Fruit fly (Drosophila melanogaster) whole organism, embryonic: ENCODE results near the gene CG42577.
A peak's percentile ranks its signal among the peaks of the same experiment; 100 is the strongest.

ENCODE experiments used
- Blimp-1 ChIP-seq: fragments of 200-800 bp; sonication (Bioruptor generic); optimal IDR thresholded peaks from 3 replicates; lab custom pipeline; 2018; ENCODE audit warnings: missing biosample characterization, missing genetic modification characterization, mild to moderate bottlenecking, moderate library complexity, missing genetic modification reagents
- BtbVII ChIP-seq: fragments of 200-800 bp; sonication (Bioruptor generic); optimal IDR thresholded peaks from 3 replicates; lab custom pipeline; 2017; ENCODE audit warnings: missing biosample characterization, mild to moderate bottlenecking, missing genetic modification characterization
- CG10959 ChIP-seq: fragments of 200-800 bp; sonication (Bioruptor generic); IDR thresholded peaks from 2 replicates; pipeline ENCODE4 v1.3.6; 2022; ENCODE audit warnings: missing biosample characterization, missing genetic modification characterization
- CG11398 ChIP-seq: fragments of 200-800 bp; sonication (Bioruptor generic); optimal IDR thresholded peaks from 2 replicates; lab custom pipeline; 2016; ENCODE audit warnings: missing biosample characterization, missing genetic modification characterization
- CG11504 ChIP-seq: fragments of 200-800 bp; sonication (Bioruptor generic); optimal IDR thresholded peaks from 3 replicates; lab custom pipeline; 2019; ENCODE audit warnings: missing biosample characterization, mild to moderate bottlenecking, missing genetic modification characterization, moderate library complexity
- CG1233 ChIP-seq: fragments of 200-800 bp; sonication (Bioruptor generic); optimal IDR thresholded peaks from 4 replicates; lab custom pipeline; 2018; ENCODE audit warnings: missing biosample characterization, mild to moderate bottlenecking, missing genetic modification characterization
- CG12769 ChIP-seq: fragments of 200-800 bp; sonication (Bioruptor generic); optimal IDR thresholded peaks from 2 replicates; lab custom pipeline; 2019; ENCODE audit warnings: missing biosample characterization, mild to moderate bottlenecking, missing genetic modification characterization, moderate library complexity
- CG13894 ChIP-seq: fragments of 200-800 bp; sonication (Bioruptor generic); optimal IDR thresholded peaks from 3 replicates; lab custom pipeline; 2018; ENCODE audit warnings: missing biosample characterization, mild to moderate bottlenecking, missing genetic modification characterization, moderate library complexity
- CG15514 ChIP-seq: fragments of 200-800 bp; sonication (Bioruptor generic); optimal IDR thresholded peaks from 3 replicates; lab custom pipeline; 2017; ENCODE audit warnings: missing biosample characterization, missing genetic modification characterization, mild to moderate bottlenecking, moderate library complexity, missing genetic modification reagents
- CG1647 ChIP-seq: fragments of 200-800 bp; sonication (Bioruptor generic); optimal IDR thresholded peaks from 3 replicates; lab custom pipeline; 2016; ENCODE audit warnings: missing biosample characterization, missing genetic modification characterization
- CG17802 ChIP-seq: fragments of 200-800 bp; sonication (Bioruptor generic); optimal IDR thresholded peaks from 2 replicates; lab custom pipeline; 2018; ENCODE audit warnings: missing biosample characterization, mild to moderate bottlenecking, missing genetic modification characterization, moderate library complexity
- CG18619 ChIP-seq: fragments of 200-800 bp; sonication (Bioruptor generic); optimal IDR thresholded peaks from 3 replicates; lab custom pipeline; 2017; ENCODE audit warnings: missing biosample characterization, mild to moderate bottlenecking, missing genetic modification characterization
- CG2116 ChIP-seq: fragments of 200-800 bp; sonication (Bioruptor generic); optimal IDR thresholded peaks from 3 replicates; lab custom pipeline; 2018; ENCODE audit warnings: missing biosample characterization, mild to moderate bottlenecking, missing genetic modification characterization
- CG2678 ChIP-seq: fragments of 200-800 bp; sonication (Bioruptor generic); optimal IDR thresholded peaks from 3 replicates; lab custom pipeline; 2019; ENCODE audit warnings: missing biosample characterization, mild to moderate bottlenecking, missing genetic modification characterization, moderate library complexity
- CG2875 ChIP-seq: fragments of 200-800 bp; sonication (Bioruptor generic); optimal IDR thresholded peaks from 2 replicates; lab custom pipeline; 2017; ENCODE audit warnings: missing biosample characterization, mild to moderate bottlenecking, missing genetic modification characterization, missing genetic modification reagents
- CG32767 ChIP-seq: fragments of 200-800 bp; sonication (Bioruptor generic); IDR thresholded peaks from 2 replicates; pipeline ENCODE4 v1.3.6; 2022; ENCODE audit warnings: missing biosample characterization, missing genetic modification characterization
- CG3407 ChIP-seq: fragments of 200-800 bp; sonication (Bioruptor generic); optimal IDR thresholded peaks from 2 replicates; lab custom pipeline; 2018; ENCODE audit warnings: missing biosample characterization, mild to moderate bottlenecking, missing genetic modification characterization
- CG34422 ChIP-seq: fragments of 200-800 bp; sonication (Bioruptor generic); IDR thresholded peaks from 3 replicates; pipeline ENCODE4 v1.3.6; 2022; ENCODE audit warnings: missing biosample characterization, missing genetic modification characterization
- CG4424 ChIP-seq: fragments of 200-800 bp; sonication (Bioruptor generic); optimal IDR thresholded peaks from 3 replicates; lab custom pipeline; 2016; ENCODE audit warnings: missing biosample characterization, missing genetic modification characterization
- CG5953 ChIP-seq: fragments of 200-800 bp; sonication (Bioruptor generic); IDR thresholded peaks from 2 replicates; pipeline ENCODE4 v1.3.6; 2022; ENCODE audit warnings: missing biosample characterization, missing genetic modification characterization
- CG7987 ChIP-seq: fragments of 200-800 bp; sonication (Bioruptor generic); optimal IDR thresholded peaks from 2 replicates; lab custom pipeline; 2018; ENCODE audit warnings: missing biosample characterization, mild to moderate bottlenecking, missing genetic modification characterization, moderate library complexity
- CTCF ChIP-seq: fragments of 200-800 bp; sonication (Bioruptor generic); optimal IDR thresholded peaks from 2 replicates; lab custom pipeline; 2017; ENCODE audit warnings: missing biosample characterization, mild to moderate bottlenecking, missing genetic modification characterization, moderate library complexity
- Camta ChIP-seq: fragments of 200-800 bp; sonication (Bioruptor generic); optimal IDR thresholded peaks from 2 replicates; lab custom pipeline; 2016; ENCODE audit warnings: missing biosample characterization, missing genetic modification characterization
- Dbx ChIP-seq: fragments of 200-800 bp; sonication (Bioruptor generic); IDR thresholded peaks from 3 replicates; pipeline ENCODE4 v1.3.6; 2022; ENCODE audit warnings: missing biosample characterization, missing genetic modification characterization
- Doc2 ChIP-seq: fragments of 200-800 bp; sonication (Bioruptor generic); IDR thresholded peaks from 2 replicates; pipeline ENCODE4 v1.3.6; 2022; ENCODE audit warnings: missing biosample characterization, missing genetic modification characterization
- Ets97D ChIP-seq: fragments of 200-800 bp; sonication (Bioruptor generic); optimal IDR thresholded peaks from 3 replicates; lab custom pipeline; 2016; ENCODE audit warnings: missing biosample characterization, missing genetic modification characterization
- Fer1 ChIP-seq: fragments of 200-800 bp; sonication (Bioruptor generic); optimal IDR thresholded peaks from 2 replicates; lab custom pipeline; 2017; ENCODE audit warnings: missing biosample characterization, mild to moderate bottlenecking, missing genetic modification characterization
- NFAT ChIP-seq: fragments of 200-800 bp; sonication (Bioruptor generic); IDR thresholded peaks from 2 replicates; pipeline ENCODE4 v1.3.6; 2022; ENCODE audit warnings: missing biosample characterization, missing genetic modification characterization
- Nf-YB ChIP-seq: fragments of 200-800 bp; sonication (Bioruptor generic); optimal IDR thresholded peaks from 3 replicates; lab custom pipeline; 2019; ENCODE audit warnings: missing biosample characterization, mild to moderate bottlenecking, missing genetic modification characterization, moderate library complexity
- Optix ChIP-seq: fragments of 200-800 bp; sonication (Bioruptor generic); IDR thresholded peaks from 3 replicates; pipeline ENCODE4 v1.3.6; 2022; ENCODE audit warnings: missing biosample characterization, missing genetic modification characterization
- abd-A ChIP-seq: fragments of 200-800 bp; sonication (Bioruptor generic); optimal IDR thresholded peaks from 3 replicates; lab custom pipeline; 2019; ENCODE audit warnings: missing biosample characterization, mild to moderate bottlenecking, missing genetic modification characterization, moderate library complexity
- ap ChIP-seq: fragments of 200-800 bp; sonication (Bioruptor generic); IDR thresholded peaks from 2 replicates; pipeline ENCODE4 v1.3.6; 2022; ENCODE audit warnings: missing biosample characterization, missing genetic modification characterization
- ato ChIP-seq: fragments of 200-800 bp; sonication (Bioruptor generic); IDR thresholded peaks from 2 replicates; pipeline ENCODE4 v1.3.6; 2022; ENCODE audit warnings: missing biosample characterization, missing genetic modification characterization; ENCODE audit not compliant: partially characterized antibody
- az2 ChIP-seq: fragments of 200-800 bp; sonication (Bioruptor generic); optimal IDR thresholded peaks from 3 replicates; lab custom pipeline; 2016; ENCODE audit warnings: missing biosample characterization, missing genetic modification characterization
- bab2 ChIP-seq: fragments of 200-800 bp; sonication (Bioruptor generic); optimal IDR thresholded peaks from 2 replicates; lab custom pipeline; 2016; ENCODE audit warnings: missing biosample characterization, missing genetic modification characterization
- crol ChIP-seq: fragments of 200-800 bp; sonication (Bioruptor generic); IDR thresholded peaks from 2 replicates; pipeline ENCODE4 v1.3.6; 2022; ENCODE audit warnings: missing biosample characterization, missing genetic modification characterization
- dmrt99B ChIP-seq: fragments of 200-800 bp; sonication (Bioruptor generic); optimal IDR thresholded peaks from 2 replicates; lab custom pipeline; 2018; ENCODE audit warnings: missing biosample characterization, mild to moderate bottlenecking, missing genetic modification characterization, moderate library complexity
- gro ChIP-seq: fragments of 200-800 bp; sonication (Bioruptor generic); optimal IDR thresholded peaks from 2 replicates; lab custom pipeline; 2016; ENCODE audit warnings: missing biosample characterization, missing genetic modification characterization
- her ChIP-seq: fragments of 200-800 bp; sonication (Bioruptor generic); optimal IDR thresholded peaks from 2 replicates; lab custom pipeline; 2016; ENCODE audit warnings: missing biosample characterization, missing genetic modification characterization
- ind ChIP-seq: fragments of 200-800 bp; sonication (Bioruptor generic); optimal IDR thresholded peaks from 3 replicates; lab custom pipeline; 2016; ENCODE audit warnings: missing biosample characterization, missing genetic modification characterization
- lmd ChIP-seq: fragments of 200-800 bp; sonication (Bioruptor generic); IDR thresholded peaks from 2 replicates; pipeline ENCODE4 v1.3.6; 2022; ENCODE audit warnings: missing biosample characterization, missing genetic modification characterization
- oc ChIP-seq: fragments of 200-800 bp; sonication (Bioruptor generic); optimal IDR thresholded peaks from 2 replicates; lab custom pipeline; 2018; ENCODE audit warnings: missing biosample characterization, mild to moderate bottlenecking, missing genetic modification characterization, moderate library complexity
- onecut ChIP-seq: fragments of 200-800 bp; sonication (Bioruptor generic); IDR thresholded peaks from 2 replicates; pipeline ENCODE4 v1.3.6; 2022; ENCODE audit warnings: missing biosample characterization, missing genetic modification characterization
- phol ChIP-seq: fragments of 200-800 bp; sonication (Bioruptor generic); optimal IDR thresholded peaks from 3 replicates; lab custom pipeline; 2018; ENCODE audit warnings: missing biosample characterization, mild to moderate bottlenecking, missing genetic modification characterization, moderate library complexity
- ro ChIP-seq: fragments of 200-800 bp; sonication (Bioruptor generic); IDR thresholded peaks from 2 replicates; pipeline ENCODE4 v1.3.6; 2022; ENCODE audit warnings: missing biosample characterization, missing genetic modification characterization
- sd ChIP-seq: fragments of 200-800 bp; sonication (Bioruptor generic); optimal IDR thresholded peaks from 3 replicates; lab custom pipeline; 2018; ENCODE audit warnings: missing biosample characterization, mild to moderate bottlenecking, missing genetic modification characterization, moderate library complexity
- sima ChIP-seq: fragments of 200-800 bp; sonication (Bioruptor generic); optimal IDR thresholded peaks from 2 replicates; lab custom pipeline; 2016; ENCODE audit warnings: missing biosample characterization, missing genetic modification characterization
- stc ChIP-seq: fragments of 200-800 bp; sonication (Bioruptor generic); IDR thresholded peaks from 2 replicates; pipeline ENCODE4 v1.3.6; 2022; ENCODE audit warnings: missing biosample characterization, missing genetic modification characterization
- twi ChIP-seq: fragments of 200-800 bp; optimal IDR thresholded peaks from 2 replicates; lab custom pipeline; 2019; ENCODE audit warnings: missing biosample characterization, mild to moderate bottlenecking, missing genetic modification characterization, moderate library complexity
- vvl ChIP-seq: fragments of 200-800 bp; sonication (Bioruptor generic); IDR thresholded peaks from 2 replicates; pipeline ENCODE4 v1.3.6; 2022; ENCODE audit warnings: missing biosample characterization, missing genetic modification characterization

Gene CG42577

dm6 chrX:20237914-20238313 is 21.1 kb upstream of the CG42577 start (continued):
- TF ChIP-seq sima (GFP tag; lab: Kevin White, UChicago) (no peak), Fer1 (no peak), crol (peak; percentile 64), CG5953 (no peak), CG11504 (tag; lab: Kevin White, UChicago) (no peak), ato (GFP tag; lab: Robert Waterston, UW) (no peak), Nf-YB (no peak), CG12769 (peak; percentile 89), Blimp-1 (GFP tag; lab: Kevin White, UChicago) (peak; percentile 80), CG13894 (peak; percentile 94), abd-A (tag; lab: Kevin White, UChicago) (peak; percentile 91), Ets97D (GFP tag; lab: Kevin White, UChicago) (no peak), sd (tag; lab: Kevin White, UChicago) (peak; percentile 2), NFAT (no peak), her (GFP tag; lab: Kevin White, UChicago) (no peak), CG34422 (GFP tag; lab: Robert Waterston, UW) (no peak), CG32767 (GFP tag; lab: Robert Waterston, UW) (no peak), CG18619 (GFP tag; lab: Kevin White, UChicago) (no peak), CG17802 (tag; lab: Kevin White, UChicago) (no peak)

- TF ChIP-seq CG4424 (GFP tag; lab: Kevin White, UChicago), result no peak
- no peak for TF ChIP-seq CG2678 (tag; lab: Kevin White, UChicago)
- TF ChIP-seq phol, result no peak
- peak; percentile 62; the same call in 1 of the 2 replicates for TF ChIP-seq vvl (GFP tag; lab: Robert Waterston, UW)
- TF ChIP-seq CTCF (GFP tag; lab: Kevin White, UChicago), result peak; percentile 86
- TF ChIP-seq dmrt99B (tag; lab: Kevin White, UChicago), result no peak
- TF ChIP-seq oc (tag; lab: Kevin White, UChicago), result no peak
- 0 out of 2 replicates have a peak, but pooled peaks have one; percentile 11 for TF ChIP-seq onecut
- TF ChIP-seq CG15514 (GFP tag; lab: Kevin White, UChicago), result no peak
- no peak for TF ChIP-seq gro (GFP tag; lab: Kevin White, UChicago)
- TF ChIP-seq CG12769, result peak; percentile 71
- TF ChIP-seq CG2116, result no peak
- no peak for TF ChIP-seq Optix
- no peak for TF ChIP-seq Camta
- TF ChIP-seq stc, result no peak
- TF ChIP-seq CG1647, result no peak
- TF ChIP-seq ind (GFP tag; lab: Kevin White, UChicago), result no peak
- no peak for TF ChIP-seq bab2 (GFP tag; lab: Kevin White, UChicago)
- no peak for TF ChIP-seq ap (GFP tag; lab: Robert Waterston, UW)
- TF ChIP-seq CG1233 (GFP tag; lab: Kevin White, UChicago), result no peak
- no peak for TF ChIP-seq CG3407 (GFP tag; lab: Kevin White, UChicago)
- TF ChIP-seq BtbVII (GFP tag; lab: Kevin White, UChicago), result no peak
- no peak for TF ChIP-seq CG10959 (GFP tag; lab: Robert Waterston, UW)
- 0 out of 2 replicates have a peak, but pooled peaks have one; percentile 9 for TF ChIP-seq lmd (GFP tag; lab: Robert Waterston, UW)
- TF ChIP-seq Doc2, result no peak
- TF ChIP-seq Dbx (GFP tag; lab: Robert Waterston, UW), result no peak
- TF ChIP-seq az2 (GFP tag; lab: Kevin White, UChicago), result no peak
- no peak for TF ChIP-seq CG2875 (GFP tag; lab: Kevin White, UChicago)
- TF ChIP-seq twi (tag; lab: Kevin White, UChicago), result no peak
- no peak for TF ChIP-seq ro (GFP tag; lab: Robert Waterston, UW)
- no peak for TF ChIP-seq CG11398 (GFP tag; lab: Kevin White, UChicago)
- no peak for TF ChIP-seq CG7987 (GFP tag; lab: Kevin White, UChicago)
Observed at dm6 chrX:20238736-20239607, 20.1 kb upstream of the CG42577 start.
